Worm (Caenorhabditis elegans) whole organism, L3 larva: ENCODE results near the gene ric-4.

Source experiments
- R02D3.7 ChIP-seq: fragments of 150-350 bp; optimal IDR thresholded peaks from 2 replicates; lab custom pipeline; 2014; ENCODE audit warnings: missing biosample characterization, missing genetic modification characterization
- aly-2 ChIP-seq: fragments of 150-350 bp; optimal IDR thresholded peaks from 2 replicates; lab custom pipeline; 2014; ENCODE audit warnings: missing biosample characterization, missing genetic modification characterization
- ama-1 ChIP-seq: fragments of 150-350 bp; optimal IDR thresholded peaks from 2 replicates; lab custom pipeline; 2018
- ceh-82 ChIP-seq: fragments of 150-350 bp; optimal IDR thresholded peaks from 2 replicates; lab custom pipeline; 2014; ENCODE audit warnings: missing biosample characterization, missing genetic modification characterization
- ceh-9 ChIP-seq: sonication (generic microtip); optimal IDR thresholded peaks from 2 replicates; lab custom pipeline; 2018; ENCODE audit warnings: missing biosample characterization, missing genetic modification characterization
- daf-12 ChIP-seq: fragments of 150-350 bp; optimal IDR thresholded peaks from 2 replicates; lab custom pipeline; 2014; ENCODE audit warnings: missing biosample characterization, missing genetic modification reagents, missing genetic modification characterization
- egl-5 ChIP-seq: fragments of 150-350 bp; optimal IDR thresholded peaks from 2 replicates; lab custom pipeline; 2017; ENCODE audit warnings: missing biosample characterization, missing genetic modification reagents, missing genetic modification characterization, inconsistent platforms
- elt-1 ChIP-seq: fragments of 150-350 bp; optimal IDR thresholded peaks from 2 replicates; lab custom pipeline; 2014; ENCODE audit warnings: missing biosample characterization, missing genetic modification characterization
- elt-2 ChIP-seq: sonication (generic microtip); optimal IDR thresholded peaks from 2 replicates; lab custom pipeline; 2016; ENCODE audit warnings: missing genetic modification reagents, mild to moderate bottlenecking, missing genetic modification characterization, missing compliant biosample characterization
- elt-3 ChIP-seq, 3 experiments: fragments of 150-350 bp in 1 of 3; sonication (generic microtip) in 2 of 3; optimal IDR thresholded peaks; 2 replicates in 2 of 3; 4 replicates in 1 of 3; lab custom pipeline; 2014 to 2017; ENCODE audit warnings: missing biosample characterization in 3 of 3, missing genetic modification characterization in 3 of 3
- eor-1 ChIP-seq, 2 experiments: fragments of 150-350 bp; optimal IDR thresholded peaks; 2 replicates each; lab custom pipeline; 2014 to 2018; ENCODE audit warnings: missing biosample characterization in 2 of 2, missing genetic modification characterization in 2 of 2
- fkh-10 ChIP-seq: sonication (generic microtip); optimal IDR thresholded peaks from 2 replicates; lab custom pipeline; 2017; ENCODE audit warnings: missing biosample characterization, missing genetic modification reagents, missing genetic modification characterization
- fos-1 ChIP-seq: fragments of 150-350 bp; optimal IDR thresholded peaks from 2 replicates; lab custom pipeline; 2014; ENCODE audit warnings: missing biosample characterization, missing genetic modification characterization
- hmg-11 ChIP-seq: sonication (generic microtip); optimal IDR thresholded peaks from 2 replicates; lab custom pipeline; 2016; ENCODE audit warnings: missing genetic modification characterization, missing compliant biosample characterization
- lin-15B ChIP-seq: fragments of 150-350 bp; optimal IDR thresholded peaks from 2 replicates; lab custom pipeline; 2014; ENCODE audit warnings: missing biosample characterization, missing genetic modification characterization
- lin-39 ChIP-seq: fragments of 150-350 bp; optimal IDR thresholded peaks from 2 replicates; lab custom pipeline; 2018; ENCODE audit warnings: missing biosample characterization, missing genetic modification reagents, missing genetic modification characterization
- lsy-12 ChIP-seq: sonication (generic microtip); optimal IDR thresholded peaks from 2 replicates; lab custom pipeline; 2016; ENCODE audit warnings: mild to moderate bottlenecking, missing genetic modification characterization, missing compliant biosample characterization
- mdl-1 ChIP-seq: fragments of 150-350 bp; optimal IDR thresholded peaks from 2 replicates; lab custom pipeline; 2014; ENCODE audit warnings: missing biosample characterization, missing genetic modification characterization
- mml-1 ChIP-seq: fragments of 150-350 bp; sonication (generic microtip); optimal IDR thresholded peaks from 3 replicates; lab custom pipeline; 2014; ENCODE audit warnings: missing biosample characterization, missing genetic modification characterization
- nfya-1 ChIP-seq: sonication (generic microtip); optimal IDR thresholded peaks from 2 replicates; lab custom pipeline; 2017; ENCODE audit warnings: missing genetic modification characterization, mild to moderate bottlenecking, missing compliant biosample characterization, antibody characterized with exemption, moderate library complexity; ENCODE audit not compliant: insufficient read depth
- nhr-11 ChIP-seq: fragments of 150-350 bp; optimal IDR thresholded peaks from 2 replicates; lab custom pipeline; 2014; ENCODE audit warnings: missing biosample characterization, missing genetic modification characterization
- nhr-23 ChIP-seq: fragments of 150-350 bp; optimal IDR thresholded peaks from 2 replicates; lab custom pipeline; 2014; ENCODE audit warnings: missing biosample characterization, missing genetic modification reagents, missing genetic modification characterization
- nhr-237 ChIP-seq: fragments of 150-350 bp; optimal IDR thresholded peaks from 2 replicates; lab custom pipeline; 2014; ENCODE audit warnings: missing biosample characterization, missing genetic modification characterization
- nhr-25 ChIP-seq: sonication (generic microtip); optimal IDR thresholded peaks from 2 replicates; lab custom pipeline; 2017; ENCODE audit warnings: missing biosample characterization, missing genetic modification characterization
- nhr-43 ChIP-seq: sonication (generic microtip); optimal IDR thresholded peaks from 2 replicates; lab custom pipeline; 2016; ENCODE audit warnings: mild to moderate bottlenecking, missing genetic modification characterization, missing compliant biosample characterization; ENCODE audit not compliant: poor library complexity, severe bottlenecking
- nhr-67 ChIP-seq: fragments of 150-350 bp; optimal IDR thresholded peaks from 2 replicates; lab custom pipeline; 2014; ENCODE audit warnings: missing biosample characterization, missing genetic modification characterization
- nhr-76 ChIP-seq: fragments of 150-350 bp; sonication (generic microtip); optimal IDR thresholded peaks from 5 replicates; lab custom pipeline; 2014; ENCODE audit warnings: missing biosample characterization, missing genetic modification characterization
- nhr-77 ChIP-seq: fragments of 150-350 bp; optimal IDR thresholded peaks from 2 replicates; lab custom pipeline; 2014; ENCODE audit warnings: missing biosample characterization, missing genetic modification characterization
- pha-4 ChIP-seq: fragments of 150-350 bp; optimal IDR thresholded peaks from 2 replicates; lab custom pipeline; 2014; ENCODE audit warnings: missing biosample characterization, missing genetic modification reagents, missing genetic modification characterization
- pqm-1 ChIP-seq: fragments of 150-350 bp; optimal IDR thresholded peaks from 2 replicates; lab custom pipeline; 2017; ENCODE audit warnings: missing biosample characterization, missing genetic modification characterization, inconsistent platforms
- sea-2 ChIP-seq: fragments of 150-350 bp; sonication (generic microtip); optimal IDR thresholded peaks from 4 replicates; lab custom pipeline; 2014; ENCODE audit warnings: missing biosample characterization, missing genetic modification reagents, missing genetic modification characterization
- skn-1 ChIP-seq: fragments of 150-350 bp; optimal IDR thresholded peaks from 2 replicates; lab custom pipeline; 2014; ENCODE audit warnings: missing biosample characterization, missing genetic modification characterization
- snpc-4 ChIP-seq: fragments of 150-350 bp; optimal IDR thresholded peaks from 2 replicates; lab custom pipeline; 2014; ENCODE audit warnings: missing biosample characterization, missing genetic modification characterization
- tbx-2 ChIP-seq: sonication (generic microtip); optimal IDR thresholded peaks from 2 replicates; lab custom pipeline; 2016; ENCODE audit warnings: mild to moderate bottlenecking, missing genetic modification characterization, missing compliant biosample characterization
- unc-39 ChIP-seq: sonication (generic microtip); optimal IDR thresholded peaks from 4 replicates; lab custom pipeline; 2017; ENCODE audit warnings: missing biosample characterization, missing genetic modification characterization
- unc-62 ChIP-seq: fragments of 150-350 bp; sonication (generic microtip); optimal IDR thresholded peaks from 4 replicates; lab custom pipeline; 2014; ENCODE audit warnings: missing biosample characterization, missing genetic modification reagents, missing genetic modification characterization
- zag-1 ChIP-seq: fragments of 150-350 bp; optimal IDR thresholded peaks from 2 replicates; lab custom pipeline; 2014; ENCODE audit warnings: missing biosample characterization, missing genetic modification characterization
- ztf-11 ChIP-seq: fragments of 150-350 bp; optimal IDR thresholded peaks from 2 replicates; lab custom pipeline; 2014; ENCODE audit warnings: missing biosample characterization, missing genetic modification characterization
- ztf-4 ChIP-seq: fragments of 150-350 bp; optimal IDR thresholded peaks from 2 replicates; lab custom pipeline; 2014; ENCODE audit warnings: missing biosample characterization, missing genetic modification characterization

The ric-4 gene

ce11 chrV:10270214-10270613 lies at the start of gene ric-4:
TSS of gene ric-4 (minus strand) at chrV:10270314.
- TF ChIP-seq elt-2 (tag; lab: Kevin White, UChicago) (no peak), nhr-237 (tag; lab: Kevin White, UChicago) (no peak), snpc-4 (tag; lab: Kevin White, UChicago) (no peak), unc-39 (tag; lab: Kevin White, UChicago) (no peak), lin-15B (tag; lab: Kevin White, UChicago) (no peak), daf-12 (tag; lab: Kevin White, UChicago) (no peak), mdl-1 (tag; lab: Kevin White, UChicago) (no peak)

ce11 chrV:10319434-10319833 lies 49.3 kb upstream of the ric-4 start, which contains the start of gene B0024.11:
TSS of gene B0024.11 (minus strand) at chrV:10319534.
- TF ChIP-seq fkh-10 (GFP tag; lab: Kevin White, UChicago): no peak
- TF ChIP-seq nhr-237 (tag; lab: Kevin White, UChicago): no peak
- no peak for TF ChIP-seq pqm-1 (tag; lab: Kevin White, UChicago)
- TF ChIP-seq mml-1 (tag; lab: Kevin White, UChicago): no peak
- TF ChIP-seq unc-62 (GFP tag; lab: Kevin White, UChicago): no peak
- TF ChIP-seq elt-2 (tag; lab: Kevin White, UChicago): no peak
- TF ChIP-seq nhr-11 (tag; lab: Kevin White, UChicago): no peak
- no peak for TF ChIP-seq egl-5 (tag; lab: Kevin White, UChicago)
- TF ChIP-seq ceh-82 (tag; lab: Kevin White, UChicago): no peak
- TF ChIP-seq nhr-23 (tag; lab: Kevin White, UChicago): no peak
- TF ChIP-seq nhr-25 (tag; lab: Kevin White, UChicago): no peak
- TF ChIP-seq elt-3 (tag; optimal IDR thresholded peaks at IDR 0.05; lab: Kevin White, UChicago): no peak
- no peak for TF ChIP-seq aly-2 (tag; lab: Kevin White, UChicago)
- TF ChIP-seq nfya-1 (tag; lab: Kevin White, UChicago): no peak
- TF ChIP-seq tbx-2 (tag; lab: Kevin White, UChicago): no peak
- no peak for TF ChIP-seq ztf-4
- TF ChIP-seq lin-39 (tag; lab: Kevin White, UChicago): no peak
- TF ChIP-seq, all 47 proteins: peak for 0

- TF ChIP-seq nhr-23 (tag; lab: Kevin White, UChicago): no peak
- TF ChIP-seq nhr-11 (tag; lab: Kevin White, UChicago): no peak
- TF ChIP-seq mml-1 (tag; lab: Kevin White, UChicago): no peak
- no peak for TF ChIP-seq fkh-10 (GFP tag; lab: Kevin White, UChicago)
- no peak for TF ChIP-seq lin-15B (tag; lab: Kevin White, UChicago)
- no peak for TF ChIP-seq fos-1
- TF ChIP-seq lin-39 (tag; lab: Kevin White, UChicago): no peak
- TF ChIP-seq ama-1 (lab: Kevin White, UChicago): no peak
- TF ChIP-seq nhr-76 (tag; lab: Kevin White, UChicago): no peak
- TF ChIP-seq snpc-4 (tag; lab: Kevin White, UChicago): no peak
- TF ChIP-seq lsy-12 (tag; lab: Kevin White, UChicago): no peak
- no peak for TF ChIP-seq nhr-77
- TF ChIP-seq R02D3.7: no peak
- TF ChIP-seq nhr-43 (tag; lab: Kevin White, UChicago): no peak
- no peak for TF ChIP-seq egl-5 (tag; lab: Kevin White, UChicago)
- no peak for TF ChIP-seq hmg-11 (tag; lab: Kevin White, UChicago)
Measured at ce11 chrV:10317294-10317693, 47.2 kb upstream of the ric-4 start, which contains the start of gene asps-1. TSS of gene asps-1 (minus strand) at chrV:10317394.

- TF ChIP-seq ceh-9 (tag; lab: Kevin White, UChicago): no peak
- no peak for TF ChIP-seq snpc-4 (tag; lab: Kevin White, UChicago)
- TF ChIP-seq mml-1 (tag; lab: Kevin White, UChicago): no peak
- TF ChIP-seq elt-1 (tag; lab: Kevin White, UChicago): no peak
- TF ChIP-seq ztf-11 (tag; lab: Kevin White, UChicago): no peak
- no peak for TF ChIP-seq fkh-10 (GFP tag; lab: Kevin White, UChicago)
- no peak for TF ChIP-seq mdl-1 (tag; lab: Kevin White, UChicago)
- TF ChIP-seq aly-2 (tag; lab: Kevin White, UChicago): no peak
- no peak for TF ChIP-seq nhr-11 (tag; lab: Kevin White, UChicago)
- no peak for TF ChIP-seq tbx-2 (tag; lab: Kevin White, UChicago)
- TF ChIP-seq skn-1 (tag; lab: Kevin White, UChicago): no peak
- TF ChIP-seq unc-62 (GFP tag; lab: Kevin White, UChicago): no peak
- TF ChIP-seq sea-2: no peak
- TF ChIP-seq pha-4 (tag; lab: Kevin White, UChicago): no peak
- TF ChIP-seq zag-1 (tag; lab: Kevin White, UChicago): no peak
- TF ChIP-seq nhr-67 (tag; lab: Kevin White, UChicago): no peak
- TF ChIP-seq nfya-1 (tag; lab: Kevin White, UChicago): no peak
- TF ChIP-seq eor-1 (tag; optimal IDR thresholded peaks at IDR 0.05; lab: Kevin White, UChicago): no peak
- TF ChIP-seq nhr-76 (tag; lab: Kevin White, UChicago): no peak
Measured at ce11 chrV:10314371-10314770, 44.3 kb upstream of the ric-4 start, which contains the start of gene trx-2. TSS of gene trx-2 (plus strand) at chrV:10314671.
